Fruit fly (Drosophila melanogaster): Measurements from ENCODE around the gene hoe2.

hoe2 gene

dm6 chr2L:4973731-4974415, 37.6 kb upstream of the hoe2 start, which contains the start of gene mRpL28:
TSS of gene mRpL28 (plus strand) at chr2L:4973976.
- TF ChIP-seq CG10348 (GFP tag; IDR thresholded peaks at IDR 0.05), result no peak
- no peak for TF ChIP-seq CG32121 (GFP tag; IDR thresholded peaks at IDR 0.05)
- peak; percentile 70 for TF ChIP-seq EcR (GFP tag; optimal IDR thresholded peaks at IDR 0.05)
- no peak for TF ChIP-seq CG8159 (tag; optimal IDR thresholded peaks at IDR 0.05)
- 0 out of 3 replicates have a peak, but pooled peaks have one; percentile 24 for TF ChIP-seq CG4496 (GFP tag; IDR thresholded peaks at IDR 0.05)
- no peak for TF ChIP-seq Snoo (tag; optimal IDR thresholded peaks at IDR 0.05)
- TF ChIP-seq CG9948 (tag; optimal IDR thresholded peaks at IDR 0.05), result no peak
- no peak for TF ChIP-seq CG17806 (tag; optimal IDR thresholded peaks at IDR 0.05)
- peak; percentile 18; the same call in 1 of the 3 replicates for TF ChIP-seq fd96Ca (GFP tag; IDR thresholded peaks at IDR 0.05)

dm6 chr2L:4971329-4971798, 35.1 kb upstream of the hoe2 start, which contains the start of gene CG14043:
TSS of gene CG14043 (plus strand) at chr2L:4971702.
- TF ChIP-seq Snoo (tag; optimal IDR thresholded peaks at IDR 0.05) (no peak), Pif1A (GFP tag; optimal IDR thresholded peaks at IDR 0.05) (no peak), D1 (tag; optimal IDR thresholded peaks at IDR 0.05) (no peak), Ets98B (GFP tag; IDR thresholded peaks at IDR 0.05) (no peak), CG12605 (GFP tag; IDR thresholded peaks at IDR 0.05) (no peak), CG4496 (GFP tag; IDR thresholded peaks at IDR 0.05) (no peak), EcR (GFP tag; optimal IDR thresholded peaks at IDR 0.05) (no peak), CG9948 (tag; optimal IDR thresholded peaks at IDR 0.05) (no peak), CG13204 (GFP tag; optimal IDR thresholded peaks at IDR 0.05) (no peak), CG17806 (tag; optimal IDR thresholded peaks at IDR 0.05) (no peak), CG15710 (tag; optimal IDR thresholded peaks at IDR 0.05) (no peak), gl (tag; optimal IDR thresholded peaks at IDR 0.05) (no peak), fd96Ca (GFP tag; IDR thresholded peaks at IDR 0.05) (no peak), CG34367 (tag; optimal IDR thresholded peaks at IDR 0.05) (no peak), Pif1B (GFP tag; optimal IDR thresholded peaks at IDR 0.05) (no peak), CG8159 (tag; optimal IDR thresholded peaks at IDR 0.05) (no peak), rn (GFP tag; IDR thresholded peaks at IDR 0.05) (no peak), CG14655 (GFP tag; optimal IDR thresholded peaks at IDR 0.05) (no peak), CG32121 (GFP tag; IDR thresholded peaks at IDR 0.05) (no peak)

- TF ChIP-seq gl (tag; optimal IDR thresholded peaks at IDR 0.05), result no peak
- TF ChIP-seq D1 (tag; optimal IDR thresholded peaks at IDR 0.05), result no peak
- TF ChIP-seq CG10348 (GFP tag; IDR thresholded peaks at IDR 0.05), result no peak
- TF ChIP-seq Pif1B (GFP tag; optimal IDR thresholded peaks at IDR 0.05), result no peak
- TF ChIP-seq Snoo (tag; optimal IDR thresholded peaks at IDR 0.05), result no peak
- TF ChIP-seq EcR (GFP tag; optimal IDR thresholded peaks at IDR 0.05), result no peak
- TF ChIP-seq CG9948 (tag; optimal IDR thresholded peaks at IDR 0.05), result no peak
- TF ChIP-seq CG15710 (tag; optimal IDR thresholded peaks at IDR 0.05), result no peak
- no peak for TF ChIP-seq CG8159 (tag; optimal IDR thresholded peaks at IDR 0.05)
- no peak for TF ChIP-seq CG34367 (tag; optimal IDR thresholded peaks at IDR 0.05)
- no peak for TF ChIP-seq Ets98B (GFP tag; IDR thresholded peaks at IDR 0.05)
- TF ChIP-seq fd96Ca (GFP tag; IDR thresholded peaks at IDR 0.05), result no peak
- no peak for TF ChIP-seq CG12605 (GFP tag; IDR thresholded peaks at IDR 0.05)
Measured at dm6 chr2L:4968767-4969166, 32.5 kb upstream of the hoe2 start, which contains the start of the genes Scox and Polr1C. TSS of gene Scox (minus strand) at chr2L:4968935. TSS of gene Polr1C (plus strand) at chr2L:4969004.

- TF ChIP-seq CG15710 (tag; optimal IDR thresholded peaks at IDR 0.05), result no peak
- TF ChIP-seq CG12605 (GFP tag; IDR thresholded peaks at IDR 0.05), result no peak
- TF ChIP-seq fd96Ca (GFP tag; IDR thresholded peaks at IDR 0.05), result no peak
- TF ChIP-seq CG14655 (GFP tag; optimal IDR thresholded peaks at IDR 0.05), result no peak
- TF ChIP-seq EcR (GFP tag; optimal IDR thresholded peaks at IDR 0.05), result no peak
- TF ChIP-seq CG17806 (tag; optimal IDR thresholded peaks at IDR 0.05), result no peak
- TF ChIP-seq CG9948 (tag; optimal IDR thresholded peaks at IDR 0.05), result no peak
- no peak for TF ChIP-seq CG8159 (tag; optimal IDR thresholded peaks at IDR 0.05)
- TF ChIP-seq D1 (tag; optimal IDR thresholded peaks at IDR 0.05), result no peak
- TF ChIP-seq gl (tag; optimal IDR thresholded peaks at IDR 0.05), result no peak
- no peak for TF ChIP-seq CG34367 (tag; optimal IDR thresholded peaks at IDR 0.05)
- no peak for TF ChIP-seq CG32121 (GFP tag; IDR thresholded peaks at IDR 0.05)
- TF ChIP-seq Pif1B (GFP tag; optimal IDR thresholded peaks at IDR 0.05), result no peak
- TF ChIP-seq rn (GFP tag; IDR thresholded peaks at IDR 0.05), result no peak
- TF ChIP-seq Snoo (tag; optimal IDR thresholded peaks at IDR 0.05), result no peak
- TF ChIP-seq Ets98B (GFP tag; IDR thresholded peaks at IDR 0.05), result no peak
- no peak for TF ChIP-seq CG10348 (GFP tag; IDR thresholded peaks at IDR 0.05)
- TF ChIP-seq Pif1A (GFP tag; optimal IDR thresholded peaks at IDR 0.05), result no peak
- no peak for TF ChIP-seq CG8301 (tag; optimal IDR thresholded peaks at IDR 0.05)
Measured at dm6 chr2L:4967511-4967910, 31.3 kb upstream of the hoe2 start, which contains the start of gene eIF3i. TSS of gene eIF3i (minus strand) at chr2L:4967775.

- TF ChIP-seq CG14655 (GFP tag; optimal IDR thresholded peaks at IDR 0.05), result no peak
- no peak for TF ChIP-seq CG15710 (tag; optimal IDR thresholded peaks at IDR 0.05)
- no peak for TF ChIP-seq Ets98B (GFP tag; IDR thresholded peaks at IDR 0.05)
- TF ChIP-seq CG34367 (tag; optimal IDR thresholded peaks at IDR 0.05), result no peak
- no peak for TF ChIP-seq CG8301 (tag; optimal IDR thresholded peaks at IDR 0.05)
- TF ChIP-seq CG12605 (GFP tag; IDR thresholded peaks at IDR 0.05), result no peak
- TF ChIP-seq rn (GFP tag; IDR thresholded peaks at IDR 0.05), result no peak
- no peak for TF ChIP-seq CG17806 (tag; optimal IDR thresholded peaks at IDR 0.05)
- TF ChIP-seq CG8159 (tag; optimal IDR thresholded peaks at IDR 0.05), result no peak
- no peak for TF ChIP-seq Snoo (tag; optimal IDR thresholded peaks at IDR 0.05)
- TF ChIP-seq fd96Ca (GFP tag; IDR thresholded peaks at IDR 0.05), result no peak
- no peak for TF ChIP-seq CG4496 (GFP tag; IDR thresholded peaks at IDR 0.05)
- no peak for TF ChIP-seq D1 (tag; optimal IDR thresholded peaks at IDR 0.05)
- TF ChIP-seq CG10348 (GFP tag; IDR thresholded peaks at IDR 0.05), result no peak
- TF ChIP-seq gl (tag; optimal IDR thresholded peaks at IDR 0.05), result no peak
Measured at dm6 chr2L:4965923-4966322, 29.7 kb upstream of the hoe2 start.

All from whole organism, pupa.